Fruit fly (Drosophila melanogaster) whole organism, embryonic: ENCODE measurements around the gene Bx.

Source experiments
- Abd-B ChIP-seq: fragments of 200-800 bp; sonication (Bioruptor generic); optimal IDR thresholded peaks from 2 replicates; lab custom pipeline; 2018; ENCODE audit warnings: missing biosample characterization, mild to moderate bottlenecking, missing genetic modification characterization, moderate library complexity
- Aef1 ChIP-seq: fragments of 200-800 bp; sonication (Bioruptor generic); IDR thresholded peaks from 3 replicates; pipeline ENCODE4 v1.3.6; 2022; ENCODE audit warnings: missing biosample characterization, missing genetic modification characterization
- CG10267 ChIP-seq: fragments of 200-800 bp; sonication (Bioruptor generic); optimal IDR thresholded peaks from 2 replicates; lab custom pipeline; 2018; ENCODE audit warnings: missing biosample characterization, mild to moderate bottlenecking, missing genetic modification characterization, moderate library complexity
- CG10431 ChIP-seq: fragments of 200-800 bp; sonication (Bioruptor generic); optimal IDR thresholded peaks from 3 replicates; lab custom pipeline; 2018; ENCODE audit warnings: missing biosample characterization, mild to moderate bottlenecking, missing genetic modification characterization
- CG10959 ChIP-seq: fragments of 200-800 bp; sonication (Bioruptor generic); IDR thresholded peaks from 2 replicates; pipeline ENCODE4 v1.3.6; 2022; ENCODE audit warnings: missing biosample characterization, missing genetic modification characterization
- CG12104 ChIP-seq: fragments of 200-800 bp; sonication (Bioruptor generic); optimal IDR thresholded peaks from 3 replicates; lab custom pipeline; 2016; ENCODE audit warnings: missing biosample characterization, missing genetic modification characterization
- CG14710 ChIP-seq: fragments of 200-800 bp; sonication (Bioruptor generic); optimal IDR thresholded peaks from 3 replicates; lab custom pipeline; 2019; ENCODE audit warnings: missing biosample characterization, mild to moderate bottlenecking, missing genetic modification characterization, moderate library complexity
- CG15601 ChIP-seq: fragments of 200-800 bp; sonication (Bioruptor generic); optimal IDR thresholded peaks from 3 replicates; lab custom pipeline; 2019; ENCODE audit warnings: missing biosample characterization, mild to moderate bottlenecking, missing genetic modification characterization, moderate library complexity
- CG16779 ChIP-seq: fragments of 200-800 bp; sonication (Bioruptor generic); IDR thresholded peaks from 2 replicates; pipeline ENCODE4 v1.3.6; 2022; ENCODE audit warnings: missing biosample characterization, missing genetic modification characterization
- CG17361 ChIP-seq: fragments of 200-800 bp; sonication (Bioruptor generic); IDR thresholded peaks from 3 replicates; pipeline ENCODE4 v1.3.6; 2022; ENCODE audit warnings: missing biosample characterization, missing genetic modification characterization
- CG17829 ChIP-seq: fragments of 200-800 bp; optimal IDR thresholded peaks from 2 replicates; lab custom pipeline; 2019; ENCODE audit warnings: missing biosample characterization, mild to moderate bottlenecking, missing genetic modification characterization, moderate library complexity
- CG2116 ChIP-seq: fragments of 200-800 bp; sonication (Bioruptor generic); optimal IDR thresholded peaks from 3 replicates; lab custom pipeline; 2018; ENCODE audit warnings: missing biosample characterization, mild to moderate bottlenecking, missing genetic modification characterization
- CG31365 ChIP-seq: fragments of 200-800 bp; sonication (Bioruptor generic); optimal IDR thresholded peaks from 2 replicates; lab custom pipeline; 2018; ENCODE audit warnings: missing biosample characterization, mild to moderate bottlenecking, missing genetic modification characterization
- CG34224 ChIP-seq: fragments of 200-800 bp; sonication (Bioruptor generic); IDR thresholded peaks from 3 replicates; pipeline ENCODE4 v1.3.6; 2022; ENCODE audit warnings: missing biosample characterization, missing genetic modification characterization; ENCODE audit not compliant: partially characterized antibody
- CG3726 ChIP-seq: fragments of 200-800 bp; sonication (Bioruptor generic); IDR thresholded peaks from 3 replicates; pipeline ENCODE4, ENCODE4 v1.3.6; 2022; ENCODE audit warnings: missing biosample characterization, missing genetic modification characterization
- CG4404 ChIP-seq: fragments of 200-800 bp; sonication (Bioruptor generic); IDR thresholded peaks from 2 replicates; pipeline ENCODE4 v1.3.6; 2022; ENCODE audit warnings: missing biosample characterization, missing genetic modification characterization
- CG5953 ChIP-seq: fragments of 200-800 bp; sonication (Bioruptor generic); IDR thresholded peaks from 2 replicates; pipeline ENCODE4 v1.3.6; 2022; ENCODE audit warnings: missing biosample characterization, missing genetic modification characterization
- CG6689 ChIP-seq: fragments of 200-800 bp; sonication (Bioruptor generic); IDR thresholded peaks from 2 replicates; pipeline ENCODE4 v1.3.6; 2022; ENCODE audit warnings: missing biosample characterization, missing genetic modification characterization
- CG6813 ChIP-seq: fragments of 200-800 bp; sonication (Bioruptor generic); optimal IDR thresholded peaks from 2 replicates; lab custom pipeline; 2017; ENCODE audit warnings: missing biosample characterization, missing genetic modification characterization, mild to moderate bottlenecking, moderate library complexity, missing genetic modification reagents
- CG8388 ChIP-seq: fragments of 200-800 bp; sonication (Bioruptor generic); optimal IDR thresholded peaks from 2 replicates; lab custom pipeline; 2019; ENCODE audit warnings: missing biosample characterization, mild to moderate bottlenecking, missing genetic modification characterization, moderate library complexity
- CG9609 ChIP-seq: fragments of 200-800 bp; sonication (Bioruptor generic); optimal IDR thresholded peaks from 3 replicates; lab custom pipeline; 2016; ENCODE audit warnings: missing biosample characterization, missing genetic modification characterization
- CG9797 ChIP-seq: fragments of 200-800 bp; sonication (Bioruptor generic); optimal IDR thresholded peaks from 3 replicates; lab custom pipeline; 2018; ENCODE audit warnings: missing biosample characterization, mild to moderate bottlenecking, missing genetic modification characterization
- CG9876 ChIP-seq: fragments of 200-800 bp; sonication (Bioruptor generic); optimal IDR thresholded peaks from 2 replicates; lab custom pipeline; 2016; ENCODE audit warnings: missing biosample characterization, missing genetic modification characterization
- CG9932 ChIP-seq: fragments of 200-800 bp; sonication (Bioruptor generic); IDR thresholded peaks from 2 replicates; pipeline ENCODE4 v1.3.6; 2022; ENCODE audit warnings: missing biosample characterization, missing genetic modification characterization
- CTCF ChIP-seq: fragments of 200-800 bp; sonication (Bioruptor generic); optimal IDR thresholded peaks from 2 replicates; lab custom pipeline; 2017; ENCODE audit warnings: missing biosample characterization, mild to moderate bottlenecking, missing genetic modification characterization, moderate library complexity
- Dref ChIP-seq: fragments of 200-800 bp; sonication (Bioruptor generic); IDR thresholded peaks from 2 replicates; pipeline ENCODE4 v1.3.6; 2022; ENCODE audit warnings: missing biosample characterization, missing genetic modification characterization
- E2f1 ChIP-seq: fragments of 200-800 bp; sonication (Bioruptor generic); IDR thresholded peaks from 2 replicates; pipeline ENCODE4 v1.3.6; 2022; ENCODE audit warnings: missing biosample characterization, missing genetic modification characterization
- H15 ChIP-seq: fragments of 200-800 bp; sonication (Bioruptor generic); IDR thresholded peaks from 3 replicates; pipeline ENCODE4 v1.3.6; 2022; ENCODE audit warnings: missing biosample characterization, missing genetic modification characterization
- Hr51 ChIP-seq, 2 experiments: fragments of 200-800 bp; sonication (Bioruptor generic); optimal IDR thresholded peaks; 2 replicates in 1 of 2; 3 replicates in 1 of 2; lab custom pipeline; 2016 to 2018; ENCODE audit warnings: missing biosample characterization in 2 of 2, missing genetic modification characterization in 2 of 2, mild to moderate bottlenecking in 1 of 2, moderate library complexity in 1 of 2
- Jarid2 ChIP-seq: fragments of 200-800 bp; sonication (Bioruptor generic); optimal IDR thresholded peaks from 3 replicates; lab custom pipeline; 2017; ENCODE audit warnings: mild to moderate bottlenecking, missing biosample characterization, missing genetic modification reagents, missing genetic modification characterization
- Lhr ChIP-seq: fragments of 200-800 bp; sonication (Bioruptor generic); optimal IDR thresholded peaks from 3 replicates; lab custom pipeline; 2017; ENCODE audit warnings: mild to moderate bottlenecking, missing biosample characterization, missing genetic modification reagents, missing genetic modification characterization
- Neu2 ChIP-seq: fragments of 200-800 bp; sonication (Bioruptor generic); optimal IDR thresholded peaks from 3 replicates; lab custom pipeline; 2016; ENCODE audit warnings: missing biosample characterization, missing genetic modification characterization, borderline replicate concordance
- Optix ChIP-seq: fragments of 200-800 bp; sonication (Bioruptor generic); IDR thresholded peaks from 3 replicates; pipeline ENCODE4 v1.3.6; 2022; ENCODE audit warnings: missing biosample characterization, missing genetic modification characterization
- Sry-δ ChIP-seq: fragments of 200-800 bp; sonication (Bioruptor generic); optimal IDR thresholded peaks from 2 replicates; lab custom pipeline; 2016; ENCODE audit warnings: missing biosample characterization, missing genetic modification characterization
- YL-1 ChIP-seq: fragments of 200-800 bp; sonication (Bioruptor generic); optimal IDR thresholded peaks from 3 replicates; lab custom pipeline; 2017; ENCODE audit warnings: missing biosample characterization, mild to moderate bottlenecking, missing genetic modification characterization
- ash1 ChIP-seq: fragments of 200-800 bp; sonication (Bioruptor generic); optimal IDR thresholded peaks from 2 replicates; lab custom pipeline; 2018; ENCODE audit warnings: missing biosample characterization, mild to moderate bottlenecking, missing genetic modification characterization
- ato ChIP-seq: fragments of 200-800 bp; sonication (Bioruptor generic); IDR thresholded peaks from 2 replicates; pipeline ENCODE4 v1.3.6; 2022; ENCODE audit warnings: missing biosample characterization, missing genetic modification characterization; ENCODE audit not compliant: partially characterized antibody
- dm ChIP-seq: fragments of 200-800 bp; sonication (Bioruptor generic); optimal IDR thresholded peaks from 3 replicates; lab custom pipeline; 2016; ENCODE audit warnings: missing biosample characterization, missing genetic modification characterization
- emc ChIP-seq: fragments of 200-800 bp; sonication (Bioruptor generic); optimal IDR thresholded peaks from 2 replicates; lab custom pipeline; 2016; ENCODE audit warnings: missing biosample characterization, missing genetic modification characterization
- exex ChIP-seq: fragments of 200-800 bp; sonication (Bioruptor generic); optimal IDR thresholded peaks from 4 replicates; lab custom pipeline; 2018; ENCODE audit warnings: missing biosample characterization, mild to moderate bottlenecking, missing genetic modification characterization, moderate library complexity
- hb ChIP-seq: fragments of 200-800 bp; sonication (Bioruptor generic); IDR thresholded peaks from 3 replicates; pipeline ENCODE4 v1.3.6; 2022; ENCODE audit warnings: missing biosample characterization, missing genetic modification characterization; ENCODE audit not compliant: partially characterized antibody
- insv ChIP-seq, 2 experiments: fragments of 200-800 bp; sonication (Bioruptor generic); optimal IDR thresholded peaks; 3 replicates each; lab custom pipeline; 2016 to 2018; ENCODE audit warnings: missing biosample characterization in 2 of 2, missing genetic modification characterization in 2 of 2
- kah ChIP-seq: fragments of 200-800 bp; sonication (Bioruptor generic); optimal IDR thresholded peaks from 2 replicates; lab custom pipeline; 2018; ENCODE audit warnings: missing biosample characterization, mild to moderate bottlenecking, missing genetic modification characterization
- mld ChIP-seq: fragments of 200-800 bp; sonication (Bioruptor generic); IDR thresholded peaks from 3 replicates; pipeline ENCODE4 v1.3.6; 2022; ENCODE audit warnings: missing biosample characterization, missing genetic modification characterization; ENCODE audit not compliant: partially characterized antibody
- oc ChIP-seq: fragments of 200-800 bp; sonication (Bioruptor generic); optimal IDR thresholded peaks from 2 replicates; lab custom pipeline; 2018; ENCODE audit warnings: missing biosample characterization, mild to moderate bottlenecking, missing genetic modification characterization, moderate library complexity
- phol ChIP-seq: fragments of 200-800 bp; sonication (Bioruptor generic); optimal IDR thresholded peaks from 3 replicates; lab custom pipeline; 2018; ENCODE audit warnings: missing biosample characterization, mild to moderate bottlenecking, missing genetic modification characterization, moderate library complexity
- salm ChIP-seq: fragments of 200-800 bp; sonication (Bioruptor generic); optimal IDR thresholded peaks from 2 replicates; lab custom pipeline; 2018; ENCODE audit warnings: missing biosample characterization, mild to moderate bottlenecking, missing genetic modification characterization
- scrt ChIP-seq: fragments of 200-800 bp; sonication (Bioruptor generic); optimal IDR thresholded peaks from 2 replicates; lab custom pipeline; 2018; ENCODE audit warnings: missing biosample characterization, mild to moderate bottlenecking, missing genetic modification characterization, moderate library complexity
- sob ChIP-seq: fragments of 200-800 bp; sonication (Bioruptor generic); IDR thresholded peaks from 2 replicates; pipeline ENCODE4 v1.3.6; 2022; ENCODE audit warnings: missing biosample characterization, missing genetic modification characterization
- sqz ChIP-seq: fragments of 200-800 bp; sonication (Bioruptor generic); optimal IDR thresholded peaks from 3 replicates; lab custom pipeline; 2018; ENCODE audit warnings: missing biosample characterization, mild to moderate bottlenecking, missing genetic modification characterization
- trem ChIP-seq: fragments of 200-800 bp; optimal IDR thresholded peaks from 3 replicates; lab custom pipeline; 2019; ENCODE audit warnings: missing biosample characterization, mild to moderate bottlenecking, missing genetic modification characterization, moderate library complexity

Bx gene

DNA sequence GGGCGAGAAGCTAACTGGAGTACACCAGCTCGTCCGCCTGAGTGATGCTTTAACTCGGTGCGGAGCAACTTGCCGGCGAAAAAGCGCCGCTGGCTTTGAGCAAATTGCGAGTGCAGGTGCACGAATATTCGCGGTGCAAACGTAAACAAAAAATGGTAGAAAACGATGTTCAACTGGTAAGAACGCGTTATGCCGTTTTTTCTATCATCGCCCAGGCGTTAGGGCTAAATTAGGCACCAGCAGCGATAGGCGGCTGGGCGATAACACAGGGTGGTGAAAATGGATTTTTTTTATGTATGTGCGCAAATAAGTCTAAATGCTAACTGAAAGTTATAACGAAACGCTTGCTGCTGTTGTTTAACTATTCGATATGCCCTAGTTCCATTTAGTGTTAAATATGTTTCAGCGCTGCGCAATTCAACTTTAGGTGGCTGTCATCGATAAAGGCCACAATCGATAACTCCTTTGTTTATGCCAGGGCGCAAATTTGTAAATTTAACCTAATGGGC, 15.5 kb upstream of the Bx start, which contains the start of the genes Pgant7 and Xrcc2 (continued):
- TF ChIP-seq CG17829 (tag; lab: Kevin White, UChicago) (peak; percentile 20), CG10431 (GFP tag; lab: Kevin White, UChicago) (peak; percentile 14), Lhr (GFP tag; lab: Kevin White, UChicago) (peak; percentile 26), insv (GFP tag; optimal IDR thresholded peaks at IDR 0.05; lab: Kevin White, UChicago) (no peak), ato (GFP tag; lab: Robert Waterston, UW) (peak; percentile 44; the same call in 1 of the 2 replicates), dm (no peak), kah (peak; percentile 67), CG31365 (tag; lab: Kevin White, UChicago) (no peak), mld (GFP tag; lab: Robert Waterston, UW) (peak; percentile 48; the same call in 1 of the 3 replicates), CG9876 (GFP tag; lab: Kevin White, UChicago) (no peak), Sry-δ (GFP tag; lab: Kevin White, UChicago) (peak; percentile 72), sqz (peak; percentile 26), CG15601 (tag; lab: Kevin White, UChicago) (peak; percentile 46), exex (no peak), CG14710 (tag; lab: Kevin White, UChicago) (peak; percentile 48), emc (GFP tag; lab: Kevin White, UChicago) (no peak), CG8388 (GFP tag; lab: Kevin White, UChicago) (no peak), oc (tag; lab: Kevin White, UChicago) (no peak), CG5953 (GFP tag; lab: Robert Waterston, UW) (no peak), CG10267 (tag; lab: Kevin White, UChicago) (peak; percentile 6), trem (tag; lab: Kevin White, UChicago) (peak; percentile 56), CG17361 (GFP tag; lab: Robert Waterston, UW) (no peak), phol (peak; percentile 39), salm (tag; lab: Kevin White, UChicago) (no peak), Aef1 (GFP tag; lab: Robert Waterston, UW) (no peak), H15 (GFP tag; lab: Robert Waterston, UW) (no peak), scrt (GFP tag; lab: Kevin White, UChicago) (no peak), CG6813 (GFP tag; lab: Kevin White, UChicago) (no peak), CG2116 (peak; percentile 79), hb (GFP tag; lab: Robert Waterston, UW) (peak; percentile 75; the same call in 2 of the 3 replicates), CG34224 (GFP tag; lab: Robert Waterston, UW) (peak; percentile 76; the same call in 2 of the 3 replicates), CG9932 (no peak), CG6689 (no peak), Jarid2 (GFP tag; lab: Kevin White, UChicago) (no peak), CG9609 (GFP tag; lab: Kevin White, UChicago) (no peak), Dref (GFP tag; lab: Robert Waterston, UW) (peak; percentile 71), Optix (GFP tag; lab: Robert Waterston, UW) (no peak), CG10959 (no peak), E2f1 (GFP tag; lab: Robert Waterston, UW) (no peak), Abd-B (GFP tag; lab: Kevin White, UChicago) (no peak), CTCF (peak; percentile 10), CG3726 (GFP tag; lab: Robert Waterston, UW) (no peak), CG9797 (GFP tag; lab: Kevin White, UChicago) (peak; percentile 81), ash1 (GFP tag; lab: Kevin White, UChicago) (no peak), CG12104 (GFP tag; lab: Kevin White, UChicago) (no peak), YL-1 (GFP tag; lab: Kevin White, UChicago) (peak; percentile 74), Neu2 (GFP tag; lab: Kevin White, UChicago) (no peak), CG16779 (no peak), Hr51 (GFP tag; optimal IDR thresholded peaks at IDR 0.05; lab: Kevin White, UChicago) (no peak), sob (no peak), CG4404 (no peak)
